Fruit fly (Drosophila melanogaster): ENCODE data around the gene Hk.

The Hk gene

DNA sequence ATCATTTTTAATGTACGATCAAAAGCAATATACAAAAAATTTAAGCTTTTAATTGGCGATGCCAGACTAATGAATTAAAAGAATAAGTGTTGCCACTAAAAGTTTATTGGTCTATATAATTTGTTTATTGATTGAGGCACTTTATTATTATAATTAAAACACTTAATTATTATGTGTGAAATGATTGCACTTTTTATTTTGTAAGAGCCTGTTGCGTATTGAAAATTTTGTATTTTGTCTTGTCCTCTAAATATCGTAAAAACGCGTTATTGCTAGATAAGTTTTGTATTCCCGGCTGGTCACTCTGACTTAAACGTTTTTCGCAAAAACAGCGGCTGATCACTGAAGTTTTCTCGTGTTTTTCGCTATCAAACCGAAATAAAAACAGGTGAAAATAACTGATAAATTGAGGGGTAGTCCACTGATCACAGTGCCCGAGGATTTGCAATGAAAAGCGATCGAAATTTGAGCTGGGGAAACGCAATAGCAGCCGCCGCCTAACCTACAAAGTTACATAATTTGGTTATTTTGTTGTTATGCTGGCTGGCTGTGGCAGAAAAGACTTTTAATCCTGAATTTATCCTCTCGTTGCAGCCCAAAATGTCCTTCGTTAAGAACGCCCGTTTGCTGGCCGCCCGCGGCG lies 50.5 kb downstream of the Hk start, which contains the start of gene ATPsyndelta (continued):
- TF ChIP-seq CG14710 (tag; optimal IDR thresholded peaks at IDR 0.05): peak; percentile 8
- TF ChIP-seq Scr (GFP tag; IDR thresholded peaks at IDR 0.05; ENCODE audit: partially characterized antibody): peak; percentile 59
- TF ChIP-seq unc-4 (GFP tag; IDR thresholded peaks at IDR 0.05; ENCODE audit: partially characterized antibody): peak; percentile 50; the same call in 1 of the 2 replicates
- TF ChIP-seq MESR4 (GFP tag; optimal IDR thresholded peaks at IDR 0.05): peak; percentile 63
- no peak for TF ChIP-seq sr (GFP tag; IDR thresholded peaks at IDR 0.05)
- TF ChIP-seq amos (GFP tag; IDR thresholded peaks at IDR 0.05; ENCODE audit: partially characterized antibody): peak; percentile 36; the same call in 1 of the 2 replicates
- no peak for TF ChIP-seq ato (GFP tag; IDR thresholded peaks at IDR 0.05; ENCODE audit: partially characterized antibody)
- no peak for TF ChIP-seq fru (optimal IDR thresholded peaks at IDR 0.05)
- peak; percentile 65; the same call in 3 of the 4 replicates for TF ChIP-seq Dll (GFP tag; IDR thresholded peaks at IDR 0.05; ENCODE audit: partially characterized antibody)
- TF ChIP-seq CG34224 (GFP tag; IDR thresholded peaks at IDR 0.05; ENCODE audit: partially characterized antibody): no peak
- peak; percentile 4 for TF ChIP-seq gem (tag; optimal IDR thresholded peaks at IDR 0.05)
- TF ChIP-seq cas (GFP tag; IDR thresholded peaks at IDR 0.05): no peak
- TF ChIP-seq knrl (GFP tag; IDR thresholded peaks at IDR 0.05; ENCODE audit: partially characterized antibody): peak; percentile 50; the same call in 2 of the 3 replicates
- TF ChIP-seq bigmax (GFP tag; optimal IDR thresholded peaks at IDR 0.05): peak; percentile 69
- TF ChIP-seq wor (GFP tag; IDR thresholded peaks at IDR 0.05): no peak
- TF ChIP-seq ERR (GFP tag; optimal IDR thresholded peaks at IDR 0.05): no peak
- no peak for TF ChIP-seq ttk (GFP tag; IDR thresholded peaks at IDR 0.05)
- peak; percentile 11 for TF ChIP-seq Dp (GFP tag; optimal IDR thresholded peaks at IDR 0.05)
- no peak for TF ChIP-seq p53 (GFP tag; optimal IDR thresholded peaks at IDR 0.05)
- no peak for TF ChIP-seq CG9437 (GFP tag; optimal IDR thresholded peaks at IDR 0.05)
- TF ChIP-seq mirr (GFP tag; optimal IDR thresholded peaks at IDR 0.05): no peak
- TF ChIP-seq chinmo (GFP tag; IDR thresholded peaks at IDR 0.05; ENCODE audit: partially characterized antibody): no peak
- no peak for TF ChIP-seq CG8388 (GFP tag; optimal IDR thresholded peaks at IDR 0.05)
- TF ChIP-seq CG6813 (GFP tag; optimal IDR thresholded peaks at IDR 0.05): no peak
- 0 out of 3 replicates have a peak, but pooled peaks have one; percentile 22 for TF ChIP-seq Doc3 (GFP tag; IDR thresholded peaks at IDR 0.05; ENCODE audit: partially characterized antibody)
- TF ChIP-seq Kr (GFP tag; optimal IDR thresholded peaks at IDR 0.05): no peak

DNA sequence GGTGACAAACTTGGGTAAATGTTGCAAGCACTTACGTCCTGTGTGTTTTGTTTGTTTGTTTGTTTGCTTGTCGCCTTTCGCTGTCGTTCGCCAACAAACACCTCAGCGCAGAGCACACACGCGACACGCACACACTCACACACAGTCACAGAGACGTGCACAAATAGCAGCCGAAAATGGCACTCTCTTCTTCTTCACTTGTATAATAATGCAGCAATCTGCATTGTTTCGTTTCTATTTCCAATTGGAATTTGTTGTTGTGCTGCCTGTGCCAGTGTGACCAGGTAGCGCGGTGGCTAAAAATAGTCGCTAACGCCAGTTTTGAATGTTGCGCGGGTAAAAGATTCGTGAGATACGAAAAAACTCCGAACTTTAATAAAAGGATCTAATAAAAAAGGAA lies 51.2 kb downstream of the Hk start, which contains the start of gene Ypel:
Gene Ypel (minus strand): TSS at position 257 of the 400 bp plus-strand sequence.
- TF ChIP-seq tio (GFP tag; optimal IDR thresholded peaks at IDR 0.05) (no peak), CG15479 (GFP tag; optimal IDR thresholded peaks at IDR 0.05) (peak; percentile 86), CG18262 (tag; optimal IDR thresholded peaks at IDR 0.05) (no peak), Dref (GFP tag; IDR thresholded peaks at IDR 0.05) (no peak), CG10267 (tag; optimal IDR thresholded peaks at IDR 0.05) (no peak), sna (GFP tag; IDR thresholded peaks at IDR 0.05; ENCODE audit: partially characterized antibody) (no peak), CG31224 (GFP tag; IDR thresholded peaks at IDR 0.05) (no peak), gce (GFP tag; IDR thresholded peaks at IDR 0.05) (no peak), PHDP (tag; optimal IDR thresholded peaks at IDR 0.05) (no peak), prd (optimal IDR thresholded peaks at IDR 0.05) (no peak), prd (GFP tag; IDR thresholded peaks at IDR 0.05) (no peak), vvl (GFP tag; IDR thresholded peaks at IDR 0.05) (peak; percentile 31; the same call in 1 of the 2 replicates), D19A (tag; optimal IDR thresholded peaks at IDR 0.05) (no peak), gfzf (GFP tag; optimal IDR thresholded peaks at IDR 0.05) (peak; percentile 65), CG6854 (GFP tag; optimal IDR thresholded peaks at IDR 0.05) (no peak), Dp (GFP tag; optimal IDR thresholded peaks at IDR 0.05) (peak; percentile 76), hb (GFP tag; IDR thresholded peaks at IDR 0.05; ENCODE audit: partially characterized antibody) (no peak), CG10274 (GFP tag; optimal IDR thresholded peaks at IDR 0.05) (no peak), CG9797 (GFP tag; optimal IDR thresholded peaks at IDR 0.05) (peak; percentile 53), CG12942 (GFP tag; optimal IDR thresholded peaks at IDR 0.05) (no peak), row (GFP tag; IDR thresholded peaks at IDR 0.05) (no peak), CG13296 (GFP tag; optimal IDR thresholded peaks at IDR 0.05) (no peak), Poxn (GFP tag; IDR thresholded peaks at IDR 0.05) (no peak), CG14441 (GFP tag; IDR thresholded peaks at IDR 0.05) (no peak), CG2129 (GFP tag; IDR thresholded peaks at IDR 0.05; ENCODE audit: partially characterized antibody) (no peak)

Data from whole organism, embryonic.